Fruit fly (Drosophila melanogaster): ENCODE measurements around the gene rsh.

Gene rsh

DNA sequence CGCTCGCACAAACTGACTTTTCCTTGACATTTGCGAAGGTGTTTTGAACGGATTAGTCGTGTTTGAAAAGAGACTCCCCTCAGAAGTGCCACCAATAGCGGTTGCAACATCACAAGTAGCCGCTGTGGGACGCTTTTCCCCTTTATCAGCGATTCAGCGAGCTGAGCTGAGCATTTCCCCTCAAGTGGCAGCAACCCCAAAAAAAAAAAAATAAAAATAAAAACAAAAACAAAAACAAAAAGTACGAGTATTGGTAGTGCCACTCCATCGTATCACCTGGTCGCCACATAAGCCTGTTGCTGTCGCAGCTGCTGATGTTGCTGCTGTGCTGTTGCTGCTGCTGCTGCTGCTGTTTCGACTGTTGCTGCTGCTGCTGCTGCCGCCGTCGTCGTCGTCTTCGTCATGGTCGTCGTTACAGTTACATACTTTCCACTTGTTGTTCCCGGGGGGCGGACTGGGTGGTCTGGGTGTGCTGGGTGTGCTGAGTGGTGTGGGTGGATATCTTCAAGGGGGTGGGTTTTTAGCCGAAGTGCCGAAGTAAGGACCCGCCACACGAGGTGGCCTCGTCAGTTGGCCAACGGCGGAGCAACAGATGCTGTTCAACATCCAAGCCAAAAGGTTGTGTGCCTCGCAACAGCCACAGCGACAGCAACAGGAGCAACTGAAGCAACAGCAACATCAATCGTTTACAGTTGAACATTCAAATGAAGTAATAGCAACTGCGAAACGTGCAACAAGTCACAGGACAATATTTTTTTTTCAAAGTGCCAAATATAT, at the start of gene rsh:
TSS of gene rsh (plus strand) at position 591 of the 777 bp plus-strand sequence.
- 0 out of 3 replicates have a peak, but pooled peaks have one; percentile 20 for TF ChIP-seq fd96Ca (GFP tag; IDR thresholded peaks at IDR 0.05)
- TF ChIP-seq CG12605 (GFP tag; IDR thresholded peaks at IDR 0.05), result peak; percentile 71
- TF ChIP-seq Ets98B (GFP tag; IDR thresholded peaks at IDR 0.05), result 0 out of 2 replicates have a peak, but pooled peaks have one; percentile 24
- 0 out of 3 replicates have a peak, but pooled peaks have one; percentile 27 for TF ChIP-seq CG4496 (GFP tag; IDR thresholded peaks at IDR 0.05)
- no peak for TF ChIP-seq EcR (GFP tag; optimal IDR thresholded peaks at IDR 0.05)

DNA sequence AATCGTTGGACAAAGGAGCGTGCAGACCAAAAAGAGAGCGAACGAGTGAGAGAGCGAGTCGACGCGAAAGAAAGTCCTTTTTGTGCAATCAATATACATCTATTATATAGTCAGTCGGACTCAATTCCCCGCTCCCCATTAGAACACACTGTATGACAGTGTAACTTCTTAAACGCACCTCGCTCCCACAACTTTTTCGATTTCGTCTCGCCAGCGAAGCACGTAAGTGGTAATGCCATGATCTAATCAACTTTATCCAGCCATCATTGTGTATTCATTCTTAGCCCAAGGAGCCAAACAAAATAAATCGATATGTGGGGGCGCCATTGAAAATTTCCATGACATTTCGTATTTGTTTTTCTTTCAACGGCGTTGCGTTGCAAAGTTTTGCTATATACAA, 49.4 kb upstream of the rsh start:
- no peak for TF ChIP-seq Snoo (tag; optimal IDR thresholded peaks at IDR 0.05)

DNA sequence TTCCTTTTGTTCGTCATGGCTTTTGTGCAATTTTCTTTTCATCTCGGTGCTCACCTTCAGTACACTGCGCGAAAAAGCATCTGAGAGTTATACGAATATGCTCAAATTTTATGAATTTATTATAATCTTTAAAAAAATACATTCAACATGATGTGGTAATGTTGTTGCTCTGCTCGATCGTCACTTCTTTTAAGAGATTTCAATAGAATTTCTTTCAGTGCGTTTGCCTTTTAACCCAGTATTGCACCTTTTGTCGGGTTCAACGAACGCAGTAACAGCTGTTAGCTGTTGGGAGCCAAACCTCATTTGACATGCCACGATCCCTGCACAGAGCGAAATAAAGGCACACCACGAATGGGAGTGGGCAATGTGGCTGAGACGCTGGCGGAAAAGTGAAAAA, 48.5 kb upstream of the rsh start:
- peak; percentile 18 for TF ChIP-seq Snoo (tag; optimal IDR thresholded peaks at IDR 0.05)
- no peak for TF ChIP-seq CG13204 (GFP tag; optimal IDR thresholded peaks at IDR 0.05)
- peak; percentile 42 for TF ChIP-seq CG15710 (tag; optimal IDR thresholded peaks at IDR 0.05)
- peak; percentile 46 for TF ChIP-seq EcR (GFP tag; optimal IDR thresholded peaks at IDR 0.05)
- TF ChIP-seq CG8159 (tag; optimal IDR thresholded peaks at IDR 0.05), result peak; percentile 49
- peak; percentile 23 for TF ChIP-seq CG14655 (GFP tag; optimal IDR thresholded peaks at IDR 0.05)
- TF ChIP-seq Pif1B (GFP tag; optimal IDR thresholded peaks at IDR 0.05), result no peak

DNA sequence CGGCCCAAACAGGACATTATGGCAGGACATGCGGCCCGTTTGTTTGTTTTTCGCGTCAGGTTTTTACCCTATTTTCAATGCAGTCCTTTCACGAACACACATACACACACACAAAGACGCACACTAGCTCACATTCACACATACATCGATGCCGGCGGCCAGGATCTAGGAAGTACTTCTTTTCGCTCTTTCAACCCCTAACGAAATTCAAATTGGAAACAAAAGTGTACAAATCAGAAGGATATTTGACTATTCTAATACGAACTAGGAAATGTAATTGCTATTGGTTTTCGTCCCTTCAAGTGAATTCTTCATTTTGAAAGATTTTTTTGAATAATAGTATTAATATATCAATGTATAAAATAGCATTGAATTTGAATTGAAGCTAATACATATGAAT, 48.0 kb upstream of the rsh start:
- TF ChIP-seq CG13204 (GFP tag; optimal IDR thresholded peaks at IDR 0.05) (no peak), EcR (GFP tag; optimal IDR thresholded peaks at IDR 0.05) (no peak), fd96Ca (GFP tag; IDR thresholded peaks at IDR 0.05) (no peak), CG12605 (GFP tag; IDR thresholded peaks at IDR 0.05) (no peak), CG10348 (GFP tag; IDR thresholded peaks at IDR 0.05) (no peak), Pif1A (GFP tag; optimal IDR thresholded peaks at IDR 0.05) (no peak), CG4496 (GFP tag; IDR thresholded peaks at IDR 0.05) (no peak), CG14655 (GFP tag; optimal IDR thresholded peaks at IDR 0.05) (no peak), CG8159 (tag; optimal IDR thresholded peaks at IDR 0.05) (no peak), CG9948 (tag; optimal IDR thresholded peaks at IDR 0.05) (no peak), Ets98B (GFP tag; IDR thresholded peaks at IDR 0.05) (no peak), gl (tag; optimal IDR thresholded peaks at IDR 0.05) (no peak), CG15710 (tag; optimal IDR thresholded peaks at IDR 0.05) (no peak), D1 (tag; optimal IDR thresholded peaks at IDR 0.05) (no peak), CG8301 (tag; optimal IDR thresholded peaks at IDR 0.05) (no peak)

DNA sequence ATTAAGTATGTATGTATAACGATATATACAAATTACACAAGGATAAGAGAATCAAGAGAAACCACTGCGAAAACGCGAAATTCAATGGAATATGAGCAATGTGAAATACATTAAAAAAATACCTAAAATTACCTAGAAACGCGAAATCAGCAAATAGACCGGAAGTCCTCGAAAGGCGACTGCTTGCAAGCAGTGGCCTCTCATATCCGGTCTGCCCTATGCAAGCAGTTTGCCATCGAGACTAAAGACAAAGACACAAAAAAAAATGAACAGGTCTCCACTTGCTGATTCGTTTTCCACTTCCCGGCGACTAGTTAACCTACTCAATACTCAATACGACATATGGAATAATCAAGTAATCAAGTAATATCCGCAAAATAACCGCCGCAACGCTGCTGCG, 40.7 kb upstream of the rsh start:
- no peak for TF ChIP-seq CG4496 (GFP tag; IDR thresholded peaks at IDR 0.05)

DNA sequence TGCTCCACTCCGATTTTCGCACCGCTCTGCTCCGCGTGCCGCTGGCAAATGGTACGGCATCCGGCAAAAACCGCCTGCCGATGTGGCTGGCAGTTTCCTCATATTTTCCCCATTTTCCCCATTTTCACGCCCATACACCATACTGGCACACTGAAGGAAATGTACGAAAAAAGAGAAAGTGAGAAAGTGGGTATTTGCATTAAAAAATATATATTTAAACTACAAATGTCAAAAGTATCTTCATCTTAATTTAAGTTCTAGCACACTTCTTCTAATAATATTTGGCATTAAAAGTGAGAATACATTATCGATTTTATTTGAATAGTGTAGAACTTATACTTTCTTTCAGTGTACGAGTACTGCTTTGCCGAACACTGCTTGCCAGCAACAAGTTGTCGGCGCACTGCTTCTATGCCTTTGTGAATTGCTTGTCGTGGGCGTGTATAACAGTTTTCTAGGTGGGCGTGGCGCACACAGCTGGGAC, 31.0 kb upstream of the rsh start, which contains the start of gene hec:
TSS of gene hec (minus strand) at position 51 of the 484 bp plus-strand sequence.
- TF ChIP-seq CG13204 (GFP tag; optimal IDR thresholded peaks at IDR 0.05) (no peak), CG12605 (GFP tag; IDR thresholded peaks at IDR 0.05) (0 out of 2 replicates have a peak, but pooled peaks have one; percentile 43)

DNA sequence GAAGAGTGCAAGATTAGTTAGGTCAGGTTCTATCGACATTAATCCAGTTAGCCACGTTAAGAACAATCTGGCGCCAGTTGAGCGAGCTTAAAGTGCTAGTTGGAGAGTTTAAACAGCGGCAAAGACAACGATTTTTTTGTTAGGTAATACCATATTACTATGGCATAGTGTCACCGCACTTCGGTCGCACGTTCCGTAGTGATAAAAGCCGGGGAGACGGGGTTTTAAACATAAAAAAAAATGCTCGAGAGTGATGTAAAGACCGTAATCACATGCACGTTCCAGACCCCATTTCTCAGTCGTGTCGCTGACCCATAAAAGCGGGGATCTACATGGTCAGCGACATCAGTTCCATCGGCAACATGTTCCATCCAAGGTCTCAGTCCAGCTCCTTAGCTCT, 29.5 kb upstream of the rsh start, which contains the start of gene CG32642:
TSS of gene CG32642 (plus strand) at position 301 of the 400 bp plus-strand sequence.
- TF ChIP-seq CG13204 (GFP tag; optimal IDR thresholded peaks at IDR 0.05) (no peak), CG17806 (tag; optimal IDR thresholded peaks at IDR 0.05) (no peak), D1 (tag; optimal IDR thresholded peaks at IDR 0.05) (no peak), Pif1B (GFP tag; optimal IDR thresholded peaks at IDR 0.05) (no peak), CG32121 (GFP tag; IDR thresholded peaks at IDR 0.05) (no peak)

DNA sequence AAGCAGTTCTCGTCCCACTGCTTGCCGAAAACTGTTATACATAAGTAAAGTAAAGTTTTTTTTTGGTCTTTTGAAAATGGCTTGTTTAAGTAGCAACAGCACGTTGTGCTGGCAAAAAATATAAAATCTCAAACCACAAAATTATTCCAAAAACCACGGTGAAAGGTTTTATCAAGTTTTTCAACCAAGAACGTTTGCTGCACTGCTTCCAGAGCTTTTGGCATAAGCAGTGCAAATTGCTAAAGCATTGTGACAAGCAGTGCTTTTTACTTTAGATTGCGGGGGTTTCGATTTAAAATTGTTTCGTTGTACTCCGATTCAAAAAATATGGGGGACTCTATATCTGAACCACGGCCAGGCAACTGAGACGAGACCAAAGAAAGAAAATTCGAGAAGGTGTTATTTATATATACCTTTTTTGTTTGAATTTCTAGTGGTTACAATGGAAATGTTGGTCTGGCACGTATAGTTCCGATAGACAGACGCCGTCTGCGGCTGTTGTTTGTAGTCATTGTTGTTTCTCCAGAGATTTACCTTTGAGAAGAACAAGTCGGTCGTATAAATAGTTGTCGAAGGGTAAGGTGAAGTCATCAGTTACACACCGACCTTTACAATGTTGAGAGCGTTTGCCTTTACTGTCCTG, 21.0 kb upstream of the rsh start, which contains the start of gene Mur11Da:
TSS of gene Mur11Da (plus strand) at position 593 of the 643 bp plus-strand sequence.
- no peak for TF ChIP-seq rn (GFP tag; IDR thresholded peaks at IDR 0.05)
- TF ChIP-seq EcR (GFP tag; optimal IDR thresholded peaks at IDR 0.05), result no peak
- TF ChIP-seq CG8301 (tag; optimal IDR thresholded peaks at IDR 0.05), result no peak
- TF ChIP-seq CG4496 (GFP tag; IDR thresholded peaks at IDR 0.05), result no peak
- no peak for TF ChIP-seq CG34367 (tag; optimal IDR thresholded peaks at IDR 0.05)
- TF ChIP-seq CG8159 (tag; optimal IDR thresholded peaks at IDR 0.05), result no peak
- TF ChIP-seq CG17806 (tag; optimal IDR thresholded peaks at IDR 0.05), result no peak
- no peak for TF ChIP-seq Pif1B (GFP tag; optimal IDR thresholded peaks at IDR 0.05)
- TF ChIP-seq fd96Ca (GFP tag; IDR thresholded peaks at IDR 0.05), result no peak
